Worm (Caenorhabditis elegans) whole organism, L4 larva: ENCODE data around the gene nhr-68.

Experiments
- D1046.2 ChIP-seq: fragments of 200-800 bp; sonication (Bioruptor generic); IDR thresholded peaks from 2 replicates; pipeline ENCODE4 v1.3.6; 2022; ENCODE audit warnings: missing genetic modification characterization, missing compliant biosample characterization
- F10B5.3 ChIP-seq: sonication (generic microtip); optimal IDR thresholded peaks from 2 replicates; lab custom pipeline; 2016; ENCODE audit warnings: mild to moderate bottlenecking, missing genetic modification characterization, missing compliant biosample characterization
- F44E2.7 ChIP-seq: fragments of 200-800 bp; sonication (Bioruptor generic); IDR thresholded peaks from 2 replicates; pipeline ENCODE4 v2.1.2; 2022; ENCODE audit warnings: missing genetic modification characterization, missing compliant biosample characterization
- F49E8.2 ChIP-seq: sonication (generic microtip); optimal IDR thresholded peaks from 2 replicates; lab custom pipeline; 2016; ENCODE audit warnings: missing compliant biosample characterization, mild to moderate bottlenecking, missing genetic modification characterization, borderline replicate concordance
- T26A8.4 ChIP-seq: fragments of 200-800 bp; sonication (Bioruptor generic); IDR thresholded peaks from 2 replicates; pipeline ENCODE4 v1.3.6; 2022; ENCODE audit warnings: missing genetic modification characterization, missing compliant biosample characterization
- Y105C5A.15 ChIP-seq: fragments of 200-800 bp; sonication (Bioruptor generic); IDR thresholded peaks from 2 replicates; pipeline ENCODE4 v1.3.6; 2022; ENCODE audit warnings: missing genetic modification characterization, missing compliant biosample characterization
- Y5F2A.4 ChIP-seq: fragments of 200-800 bp; sonication (Bioruptor generic); optimal IDR thresholded peaks from 2 replicates; lab custom pipeline; 2018; ENCODE audit warnings: mild to moderate bottlenecking, missing genetic modification characterization, missing compliant biosample characterization
- Y75B8A.6 ChIP-seq: fragments of 200-800 bp; sonication (Bioruptor generic); IDR thresholded peaks from 2 replicates; pipeline ENCODE4 v1.3.6; 2022; ENCODE audit warnings: missing genetic modification reagents, missing genetic modification characterization, missing compliant biosample characterization
- ZK546.5 ChIP-seq, 2 experiments: sonication (generic microtip); optimal IDR thresholded peaks; 2 replicates each; lab custom pipeline; 2017; ENCODE audit warnings: missing biosample characterization in 2 of 2, missing genetic modification characterization in 2 of 2
- aha-1 ChIP-seq: fragments of 150-350 bp; peaks from one replicate; lab custom pipeline; 2014; ENCODE audit warnings: missing biosample characterization, missing genetic modification characterization
- arid-1 ChIP-seq: fragments of 200-800 bp; sonication (Bioruptor generic); conservative IDR thresholded peaks from 2 replicates; pipeline ENCODE4 v1.3.6; 2022; ENCODE audit warnings: missing genetic modification reagents, missing genetic modification characterization, missing compliant biosample characterization
- ceh-28 ChIP-seq: fragments of 150-350 bp; optimal IDR thresholded peaks from 2 replicates; lab custom pipeline; 2014; ENCODE audit warnings: missing biosample characterization, missing genetic modification reagents, missing genetic modification characterization
- ceh-62 ChIP-seq: sonication (generic microtip); optimal IDR thresholded peaks from 2 replicates; lab custom pipeline; 2017; ENCODE audit warnings: missing biosample characterization, missing genetic modification characterization
- ctbp-1 ChIP-seq: fragments of 200-800 bp; sonication (Bioruptor generic); IDR thresholded peaks from 2 replicates; pipeline ENCODE4 v1.3.6; 2022; ENCODE audit warnings: missing genetic modification reagents, missing genetic modification characterization, missing compliant biosample characterization
- daf-16 ChIP-seq, 3 experiments: sonication (generic microtip); optimal IDR thresholded peaks; 2 replicates each; lab custom pipeline; 2016 to 2017; ENCODE audit warnings: missing genetic modification characterization in 3 of 3, missing genetic modification reagents in 3 of 3, mild to moderate bottlenecking in 2 of 3, missing compliant biosample characterization in 2 of 3, missing biosample characterization in 1 of 3, moderate library complexity in 1 of 3
- daf-19 ChIP-seq: fragments of 200-800 bp; sonication (Bioruptor generic); conservative IDR thresholded peaks from 2 replicates; pipeline ENCODE4 v1.3.6; 2022; ENCODE audit warnings: missing genetic modification characterization, missing compliant biosample characterization
- dmd-6 ChIP-seq: fragments of 200-800 bp; sonication (Bioruptor generic); IDR thresholded peaks from 2 replicates; pipeline ENCODE4 v1.3.6; 2022; ENCODE audit warnings: missing genetic modification reagents, missing genetic modification characterization, missing compliant biosample characterization
- dmd-8 ChIP-seq: fragments of 200-800 bp; sonication (Bioruptor generic); IDR thresholded peaks from 2 replicates; pipeline ENCODE4 v1.3.6; 2022; ENCODE audit warnings: missing genetic modification characterization, missing compliant biosample characterization
- dmd-9 ChIP-seq: fragments of 200-800 bp; sonication (Bioruptor generic); IDR thresholded peaks from 2 replicates; pipeline ENCODE4 v1.3.6; 2022; ENCODE audit warnings: missing genetic modification reagents, missing genetic modification characterization, missing compliant biosample characterization
- dve-1 ChIP-seq: sonication (generic microtip); optimal IDR thresholded peaks from 2 replicates; lab custom pipeline; 2017; ENCODE audit warnings: antibody characterized with exemption, mild to moderate bottlenecking, missing genetic modification characterization, missing compliant biosample characterization; ENCODE audit not compliant: insufficient read depth
- gei-8 ChIP-seq: fragments of 200-800 bp; sonication (Bioruptor generic); optimal IDR thresholded peaks from 2 replicates; lab custom pipeline; 2018; ENCODE audit warnings: mild to moderate bottlenecking, missing genetic modification characterization, missing compliant biosample characterization
- hlh-11 ChIP-seq: fragments of 200-800 bp; sonication (Bioruptor generic); optimal IDR thresholded peaks from 2 replicates; lab custom pipeline; 2018; ENCODE audit warnings: mild to moderate bottlenecking, missing genetic modification characterization, missing compliant biosample characterization
- lin-29 ChIP-seq: fragments of 200-800 bp; sonication (Bioruptor generic); IDR thresholded peaks from 2 replicates; pipeline ENCODE4 v1.3.6; 2022; ENCODE audit warnings: missing genetic modification reagents, missing genetic modification characterization, missing compliant biosample characterization
- lin-39 ChIP-seq: fragments of 150-350 bp; optimal IDR thresholded peaks from 2 replicates; lab custom pipeline; 2014; ENCODE audit warnings: missing biosample characterization, missing genetic modification reagents, missing genetic modification characterization
- mdl-1 ChIP-seq, 2 experiments: fragments of 150-350 bp in 1 of 2; sonication (generic microtip) in 1 of 2; optimal IDR thresholded peaks; 2 replicates each; lab custom pipeline; 2014 to 2017; ENCODE audit warnings: missing biosample characterization in 2 of 2, missing genetic modification characterization in 2 of 2
- mdt-29 ChIP-seq: fragments of 200-800 bp; sonication (Bioruptor generic); IDR thresholded peaks from 2 replicates; pipeline ENCODE4 v1.3.6; 2022; ENCODE audit warnings: missing genetic modification reagents, missing genetic modification characterization, missing compliant biosample characterization
- mxl-2 ChIP-seq: fragments of 200-800 bp; sonication (Bioruptor generic); conservative IDR thresholded peaks from 2 replicates; pipeline ENCODE4 v1.3.6; 2022; ENCODE audit warnings: missing genetic modification reagents, missing genetic modification characterization, missing compliant biosample characterization
- mxl-3 ChIP-seq: fragments of 200-800 bp; sonication (Bioruptor generic); optimal IDR thresholded peaks from 2 replicates; lab custom pipeline; 2018; ENCODE audit warnings: mild to moderate bottlenecking, missing genetic modification characterization, missing compliant biosample characterization
- nhr-10 ChIP-seq: fragments of 150-350 bp; optimal IDR thresholded peaks from 2 replicates; lab custom pipeline; 2014; ENCODE audit warnings: missing biosample characterization, missing genetic modification characterization
- nhr-11 ChIP-seq: fragments of 150-350 bp; optimal IDR thresholded peaks from 2 replicates; lab custom pipeline; 2014; ENCODE audit warnings: missing biosample characterization, missing genetic modification characterization
- nhr-111 ChIP-seq: fragments of 200-800 bp; sonication (Bioruptor generic); optimal IDR thresholded peaks from 2 replicates; lab custom pipeline; 2018; ENCODE audit warnings: mild to moderate bottlenecking, missing genetic modification characterization, missing compliant biosample characterization
- nhr-25 ChIP-seq: sonication (generic microtip); optimal IDR thresholded peaks from 2 replicates; lab custom pipeline; 2017; ENCODE audit warnings: missing genetic modification characterization, mild to moderate bottlenecking, missing compliant biosample characterization, antibody characterized with exemption, moderate library complexity, borderline replicate concordance; ENCODE audit not compliant: insufficient read depth
- nhr-28 ChIP-seq: fragments of 150-350 bp; optimal IDR thresholded peaks from 2 replicates; lab custom pipeline; 2014; ENCODE audit warnings: missing biosample characterization, missing genetic modification characterization
- nhr-48 ChIP-seq: sonication (generic microtip); optimal IDR thresholded peaks from 2 replicates; lab custom pipeline; 2016; ENCODE audit warnings: mild to moderate bottlenecking, missing genetic modification characterization, missing compliant biosample characterization
- pha-4 ChIP-seq, 2 experiments: fragments of 150-350 bp in 1 of 2; fragments of 200-800 bp in 1 of 2; sonication (Bioruptor generic) in 1 of 2; IDR thresholded peaks in 1 of 2; optimal IDR thresholded peaks in 1 of 2; 2 replicates each; pipeline versions ENCODE4 v1.3.6 to Lab custom; 2014 to 2022; ENCODE audit warnings: missing genetic modification characterization in 2 of 2, missing genetic modification reagents in 2 of 2, missing biosample characterization in 1 of 2, missing compliant biosample characterization in 1 of 2
- pqm-1 ChIP-seq: sonication (generic microtip); optimal IDR thresholded peaks from 2 replicates; lab custom pipeline; 2017; ENCODE audit warnings: missing biosample characterization, missing genetic modification characterization
- saeg-2 ChIP-seq: fragments of 200-800 bp; sonication (Bioruptor generic); IDR thresholded peaks from 2 replicates; pipeline ENCODE4 v1.3.6; 2022; ENCODE audit warnings: missing genetic modification reagents, missing genetic modification characterization, missing compliant biosample characterization
- sdz-12 ChIP-seq: fragments of 200-800 bp; sonication (Bioruptor generic); optimal IDR thresholded peaks from 2 replicates; lab custom pipeline; 2018; ENCODE audit warnings: mild to moderate bottlenecking, missing genetic modification characterization, missing compliant biosample characterization
- set-16 ChIP-seq: fragments of 200-800 bp; sonication (Bioruptor generic); IDR thresholded peaks from 2 replicates; pipeline ENCODE4 v1.3.6; 2022; ENCODE audit warnings: missing genetic modification reagents, missing genetic modification characterization, missing compliant biosample characterization
- snpc-1.2 ChIP-seq: fragments of 200-800 bp; sonication (Bioruptor generic); IDR thresholded peaks from 2 replicates; pipeline ENCODE4 v1.3.6; 2022; ENCODE audit warnings: missing genetic modification reagents, missing genetic modification characterization, missing compliant biosample characterization
- snpc-4 ChIP-seq: fragments of 150-350 bp; optimal IDR thresholded peaks from 2 replicates; lab custom pipeline; 2014; ENCODE audit warnings: missing biosample characterization, missing genetic modification characterization
- tag-97 ChIP-seq: fragments of 200-800 bp; sonication (Bioruptor generic); IDR thresholded peaks from 2 replicates; pipeline ENCODE4 v1.3.6; 2022; ENCODE audit warnings: missing genetic modification characterization, missing compliant biosample characterization
- tra-1 ChIP-seq: fragments of 200-800 bp; sonication (Bioruptor generic); IDR thresholded peaks from 2 replicates; pipeline ENCODE4 v1.3.6; 2022; ENCODE audit warnings: missing genetic modification reagents, missing genetic modification characterization, missing compliant biosample characterization
- zag-1 ChIP-seq: fragments of 150-350 bp; optimal IDR thresholded peaks from 2 replicates; lab custom pipeline; 2014; ENCODE audit warnings: missing biosample characterization, missing genetic modification characterization
- zfp-3 ChIP-seq: fragments of 200-800 bp; sonication (Bioruptor generic); conservative IDR thresholded peaks from 2 replicates; pipeline ENCODE4 v1.3.6; 2022; ENCODE audit warnings: missing genetic modification reagents, missing genetic modification characterization, missing compliant biosample characterization
- zip-11 ChIP-seq: fragments of 200-800 bp; sonication (Bioruptor generic); IDR thresholded peaks from 2 replicates; pipeline ENCODE4 v1.3.6; 2022; ENCODE audit warnings: missing genetic modification characterization, missing compliant biosample characterization
- ztf-7 ChIP-seq: fragments of 150-350 bp; optimal IDR thresholded peaks from 2 replicates; lab custom pipeline; 2014; ENCODE audit warnings: missing biosample characterization, missing genetic modification characterization

nhr-68 gene

ce11 chrV:11585122-11585521 is 11.9 kb downstream of the nhr-68 start:
- TF ChIP-seq F49E8.2 (tag; lab: Kevin White, UChicago): peak; percentile 73
- no peak for TF ChIP-seq daf-16 (GFP tag; optimal IDR thresholded peaks at IDR 0.05; lab: Kevin White, UChicago)
- TF ChIP-seq daf-16 (tag; optimal IDR thresholded peaks at IDR 0.05; lab: Kevin White, UChicago): no peak
- TF ChIP-seq T26A8.4: no peak
- peak; percentile 36 for TF ChIP-seq mxl-3
- TF ChIP-seq zag-1 (tag; lab: Kevin White, UChicago): no peak
- no peak for TF ChIP-seq zfp-3
- TF ChIP-seq dmd-9 (GFP tag; lab: Robert Waterston, UW): no peak
- no peak for TF ChIP-seq F44E2.7 (GFP tag; lab: Robert Waterston, UW)
- peak; percentile 2 for TF ChIP-seq ztf-7 (tag; lab: Kevin White, UChicago)
- TF ChIP-seq ZK546.5 (tag; optimal IDR thresholded peaks at IDR 0.05; lab: Kevin White, UChicago): no peak
- TF ChIP-seq Y5F2A.4 (GFP tag; lab: Kevin White, UChicago): no peak
- TF ChIP-seq tra-1 (GFP tag; lab: Robert Waterston, UW): no peak
- TF ChIP-seq snpc-1.2: no peak; the same call in 1 of the 2 replicates
- TF ChIP-seq zip-11 (GFP tag; lab: Robert Waterston, UW): no peak
- 0 out of 2 replicates have a peak, but pooled peaks have one; percentile 25 for TF ChIP-seq saeg-2 (GFP tag; lab: Robert Waterston, UW)
- 0 out of 2 replicates have a peak, but pooled peaks have one; percentile 34 for TF ChIP-seq pha-4 (GFP tag; IDR thresholded peaks at IDR 0.05; lab: Robert Waterston, UW)
- TF ChIP-seq pha-4 (tag; optimal IDR thresholded peaks at IDR 0.05; lab: Kevin White, UChicago): no peak
- TF ChIP-seq pqm-1 (tag; lab: Kevin White, UChicago): no peak
- TF ChIP-seq lin-39: no peak
- TF ChIP-seq snpc-4 (tag; lab: Kevin White, UChicago): peak; percentile 83
- no peak for TF ChIP-seq tag-97 (GFP tag; lab: Robert Waterston, UW)

ce11 chrV:11589433-11589832 is 16.2 kb downstream of the nhr-68 start, which contains the start of gene srx-82:
Gene srx-82, plus strand, starts transcription at chrV:11589733.
- TF ChIP-seq mdl-1 (tag; optimal IDR thresholded peaks at IDR 0.05; lab: Kevin White, UChicago) (no peak), dve-1 (tag; lab: Kevin White, UChicago) (no peak), gei-8 (GFP tag; lab: Kevin White, UChicago) (no peak), dmd-9 (GFP tag; lab: Robert Waterston, UW) (no peak), set-16 (GFP tag; lab: Robert Waterston, UW) (no peak), dmd-8 (GFP tag; lab: Robert Waterston, UW) (no peak), sdz-12 (GFP tag; lab: Kevin White, UChicago) (no peak), hlh-11 (tag; lab: Kevin White, UChicago) (no peak), lin-29 (GFP tag; lab: Robert Waterston, UW) (no peak), nhr-25 (tag; lab: Kevin White, UChicago) (no peak), dmd-6 (GFP tag; lab: Robert Waterston, UW) (no peak), nhr-111 (no peak), ctbp-1 (no peak), aha-1 (no peak), ztf-7 (tag; lab: Kevin White, UChicago) (no peak), ceh-28 (tag; lab: Kevin White, UChicago) (no peak), mxl-3 (no peak), F10B5.3 (tag; lab: Kevin White, UChicago) (no peak), mdt-29 (GFP tag; lab: Robert Waterston, UW) (no peak)

ce11 chrV:11593427-11593826 is 20.2 kb downstream of the nhr-68 start, which contains the start of gene srx-80:
Gene srx-80, plus strand, starts transcription at chrV:11593727.
- TF ChIP-seq nhr-25 (tag; lab: Kevin White, UChicago) (no peak), D1046.2 (GFP tag; lab: Robert Waterston, UW) (no peak), ceh-62 (tag; lab: Kevin White, UChicago) (no peak), Y105C5A.15 (no peak), daf-19 (GFP tag; lab: Robert Waterston, UW) (no peak), lin-29 (GFP tag; lab: Robert Waterston, UW) (no peak), mxl-2 (no peak), nhr-10 (tag; lab: Kevin White, UChicago) (no peak), arid-1 (GFP tag; lab: Robert Waterston, UW) (no peak), nhr-11 (no peak), nhr-48 (no peak), nhr-28 (tag; lab: Kevin White, UChicago) (no peak), pqm-1 (tag; lab: Kevin White, UChicago) (no peak), Y75B8A.6 (no peak), pha-4 (GFP tag; IDR thresholded peaks at IDR 0.05; lab: Robert Waterston, UW) (no peak), pha-4 (tag; optimal IDR thresholded peaks at IDR 0.05; lab: Kevin White, UChicago) (no peak)
